Worm (Caenorhabditis elegans): ENCODE data around the gene K02D10.1.
A peak's percentile ranks its signal among the peaks of the same experiment; 100 is the strongest.

The K02D10.1 gene

DNA sequence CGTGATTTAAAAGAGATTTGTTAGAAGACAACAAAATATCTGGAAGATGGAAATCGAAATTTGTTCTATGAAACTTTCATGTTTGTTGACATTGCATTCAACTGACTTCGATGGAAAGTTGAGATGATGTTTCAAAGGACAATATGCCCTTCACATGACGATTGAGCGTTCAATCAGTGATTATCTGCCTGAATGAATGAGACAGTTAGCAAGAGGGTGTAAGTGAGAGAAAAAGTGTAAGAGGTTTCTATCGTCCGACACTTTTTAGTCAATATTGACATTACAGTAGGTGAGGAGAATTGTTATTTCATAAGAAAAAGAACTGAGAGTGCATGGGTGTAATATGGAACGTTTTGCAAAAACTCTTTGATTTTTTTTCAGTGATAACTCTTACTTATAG lies 36.1 kb upstream of the K02D10.1 start (continued):
- no peak for TF ChIP-seq fkh-10 (GFP tag; optimal IDR thresholded peaks at IDR 0.05)
- peak; percentile 41 for TF ChIP-seq hlh-11 (tag; optimal IDR thresholded peaks at IDR 0.05)
- no peak for TF ChIP-seq hif-1 (tag; optimal IDR thresholded peaks at IDR 0.05)
- peak; percentile 17 for TF ChIP-seq mep-1 (tag; optimal IDR thresholded peaks at IDR 0.05)
- TF ChIP-seq nhr-111 (GFP tag; optimal IDR thresholded peaks at IDR 0.05), result no peak
- TF ChIP-seq lin-1 (GFP tag; IDR thresholded peaks at IDR 0.05), result no peak
- peak; percentile 32 for TF ChIP-seq pqm-1 (tag; optimal IDR thresholded peaks at IDR 0.05)
- TF ChIP-seq nhr-10 (tag; optimal IDR thresholded peaks at IDR 0.05), result no peak
- TF ChIP-seq mes-2 (tag; optimal IDR thresholded peaks at IDR 0.05; ENCODE audit: poor library complexity, severe bottlenecking), result peak; percentile 32
- no peak for TF ChIP-seq fos-1 (tag; optimal IDR thresholded peaks at IDR 0.05)
- TF ChIP-seq ceh-32 (tag; optimal IDR thresholded peaks at IDR 0.05; ENCODE audit: poor library complexity), result no peak
- TF ChIP-seq pha-4 (GFP tag; IDR thresholded peaks at IDR 0.05), result no peak
- peak; percentile 99 for TF ChIP-seq pha-4 (tag; optimal IDR thresholded peaks at IDR 0.05)
- TF ChIP-seq nhr-41 (GFP tag; IDR thresholded peaks at IDR 0.05), result no peak
- TF ChIP-seq ceh-20 (GFP tag; IDR thresholded peaks at IDR 0.05), result no peak
- peak; percentile 73 for TF ChIP-seq nhr-6 (tag; optimal IDR thresholded peaks at IDR 0.05)
- TF ChIP-seq aha-1 (tag), result peak; percentile 91
- no peak for TF ChIP-seq nhr-11 (tag; optimal IDR thresholded peaks at IDR 0.05)
- TF ChIP-seq daf-12 (tag; optimal IDR thresholded peaks at IDR 0.05), result no peak
- TF ChIP-seq dmd-8 (GFP tag; IDR thresholded peaks at IDR 0.05), result no peak
- TF ChIP-seq arid-1 (GFP tag; conservative IDR thresholded peaks at IDR 0.05), result no peak
- TF ChIP-seq duxl-1 (tag; optimal IDR thresholded peaks at IDR 0.05; ENCODE audit: poor library complexity), result no peak
- no peak for TF ChIP-seq set-16 (GFP tag; IDR thresholded peaks at IDR 0.05)
- peak; percentile 40 for TF ChIP-seq nhr-25 (tag; optimal IDR thresholded peaks at IDR 0.05; ENCODE audit: borderline replicate concordance, insufficient read depth)
- TF ChIP-seq skn-1 (tag; optimal IDR thresholded peaks at IDR 0.05), result no peak
- TF ChIP-seq Y75B8A.6 (GFP tag; IDR thresholded peaks at IDR 0.05), result no peak
- TF ChIP-seq egl-27 (tag; optimal IDR thresholded peaks at IDR 0.05), result no peak
- TF ChIP-seq mdl-1 (tag; optimal IDR thresholded peaks at IDR 0.05), result no peak
- peak; percentile 50 for TF ChIP-seq mxl-3 (GFP tag; optimal IDR thresholded peaks at IDR 0.05)
- TF ChIP-seq ama-1 (optimal IDR thresholded peaks at IDR 0.05), result no peak
- TF ChIP-seq ztf-7 (tag; optimal IDR thresholded peaks at IDR 0.05), result no peak
- no peak for TF ChIP-seq ZK337.2 (GFP tag; IDR thresholded peaks at IDR 0.05)
- TF ChIP-seq unc-62 (GFP tag; optimal IDR thresholded peaks at IDR 0.05 in 1 of 2), result peak in 1 of 2 experiments; percentile 97
- no peak for TF ChIP-seq unc-62 (tag; optimal IDR thresholded peaks at IDR 0.05)

DNA sequence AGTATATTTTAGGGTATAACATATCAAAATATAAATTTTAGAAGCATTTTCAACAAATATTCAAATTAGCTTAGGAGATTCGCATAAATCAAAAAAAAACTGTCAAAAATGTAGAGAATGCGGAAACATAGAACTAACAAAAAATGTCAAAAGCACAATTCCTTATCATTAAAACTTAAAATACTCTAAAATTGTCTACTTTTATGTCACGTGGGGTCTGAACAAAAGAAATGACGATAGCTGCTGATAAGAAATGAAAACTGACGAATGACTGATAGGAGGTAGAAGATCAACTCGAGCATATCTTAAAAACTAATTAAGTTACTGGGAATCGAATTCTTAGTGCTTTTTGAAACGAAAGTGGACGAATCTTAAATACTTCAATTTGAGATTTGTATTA lies 35.7 kb upstream of the K02D10.1 start:
- TF ChIP-seq ceh-82 (tag; optimal IDR thresholded peaks at IDR 0.05) (no peak), rbr-2 (tag; optimal IDR thresholded peaks at IDR 0.05) (no peak), gei-8 (GFP tag; optimal IDR thresholded peaks at IDR 0.05) (no peak), nhr-28 (tag; optimal IDR thresholded peaks at IDR 0.05) (peak; percentile 44), aha-1 (tag) (peak; percentile 8), egl-27 (tag; optimal IDR thresholded peaks at IDR 0.05) (no peak), nhr-77 (tag; optimal IDR thresholded peaks at IDR 0.05) (peak; percentile 10), lin-1 (GFP tag; IDR thresholded peaks at IDR 0.05) (peak; percentile 66), hlh-11 (tag; optimal IDR thresholded peaks at IDR 0.05) (peak; percentile 62), php-3 (GFP tag; IDR thresholded peaks at IDR 0.05) (peak; percentile 72), hlh-30 (tag; optimal IDR thresholded peaks at IDR 0.05; ENCODE audit: insufficient read depth) (peak; percentile 53), unc-39 (tag; optimal IDR thresholded peaks at IDR 0.05) (no peak), nhr-102 (tag; optimal IDR thresholded peaks at IDR 0.05) (peak; percentile 56), dve-1 (tag; optimal IDR thresholded peaks at IDR 0.05; ENCODE audit: insufficient read depth) (peak; percentile 94), tra-1 (GFP tag; IDR thresholded peaks at IDR 0.05) (peak; percentile 64; the same call in 1 of the 2 replicates), pqm-1 (tag; optimal IDR thresholded peaks at IDR 0.05) (peak; percentile 88), T20F7.1 (GFP tag; optimal IDR thresholded peaks at IDR 0.05) (peak; percentile 1), dmd-6 (GFP tag; IDR thresholded peaks at IDR 0.05) (peak; percentile 91), lin-38 (GFP tag; IDR thresholded peaks at IDR 0.05) (peak; percentile 24; the same call in 1 of the 2 replicates), mdl-1 (tag; optimal IDR thresholded peaks at IDR 0.05) (peak in 1 of 2 experiments; percentile 75), tag-97 (GFP tag; IDR thresholded peaks at IDR 0.05) (no peak), snpc-4 (tag; optimal IDR thresholded peaks at IDR 0.05) (no peak), ceh-20 (GFP tag; IDR thresholded peaks at IDR 0.05) (0 out of 2 replicates have a peak, but pooled peaks have one; percentile 11), daf-16 (GFP tag; optimal IDR thresholded peaks at IDR 0.05) (peak in 1 of 2 experiments; percentile 28), daf-16 (tag; optimal IDR thresholded peaks at IDR 0.05) (peak; percentile 52), mes-2 (tag; optimal IDR thresholded peaks at IDR 0.05; ENCODE audit: poor library complexity, severe bottlenecking) (peak; percentile 3)
